Worm (Caenorhabditis elegans): ENCODE data around the gene C35D10.5.

Gene C35D10.5

ce11 chrIII:4852025-4852424 is 10.1 kb upstream of the C35D10.5 start, which contains the start of gene ced-4:
ced-4 (plus strand) TSS chrIII:4852325.
- TF ChIP-seq peb-1 (tag; optimal IDR thresholded peaks at IDR 0.05) = no peak
- TF ChIP-seq unc-62 (GFP tag; optimal IDR thresholded peaks at IDR 0.05) = no peak
- TF ChIP-seq aly-2 (tag; optimal IDR thresholded peaks at IDR 0.05) = no peak
- TF ChIP-seq nhr-23 (tag; optimal IDR thresholded peaks at IDR 0.05) = no peak
- no peak for TF ChIP-seq lin-13 (GFP tag; optimal IDR thresholded peaks at IDR 0.05)
- TF ChIP-seq ama-1 (optimal IDR thresholded peaks at IDR 0.05) = no peak
- TF ChIP-seq nhr-25 (tag; optimal IDR thresholded peaks at IDR 0.05) = no peak
- TF ChIP-seq mdl-1 (tag; optimal IDR thresholded peaks at IDR 0.05) = no peak
- TF ChIP-seq unc-55 (GFP tag; optimal IDR thresholded peaks at IDR 0.05) = no peak
- no peak for TF ChIP-seq unc-39 (tag; optimal IDR thresholded peaks at IDR 0.05)
- no peak for TF ChIP-seq C34F6.9 (tag; optimal IDR thresholded peaks at IDR 0.05)
- no peak for TF ChIP-seq ztf-11 (tag; optimal IDR thresholded peaks at IDR 0.05)
- no peak for TF ChIP-seq lin-39 (tag; optimal IDR thresholded peaks at IDR 0.05)
- TF ChIP-seq nhr-6 (tag; optimal IDR thresholded peaks at IDR 0.05) = no peak
- TF ChIP-seq nhr-129 (tag; optimal IDR thresholded peaks at IDR 0.05) = no peak
- no peak for TF ChIP-seq Y55F3AM.14 (GFP tag; optimal IDR thresholded peaks at IDR 0.05)
- no peak for TF ChIP-seq sma-9 (GFP tag; optimal IDR thresholded peaks at IDR 0.05)
- no peak for TF ChIP-seq sma-9 (tag; optimal IDR thresholded peaks at IDR 0.05)
- TF ChIP-seq crh-2 (tag; optimal IDR thresholded peaks at IDR 0.05) = no peak

ce11 chrIII:4854918-4855317 is 7.2 kb upstream of the C35D10.5 start, which contains the start of gene C35D10.8:
C35D10.8 (plus strand) TSS chrIII:4855218.
- TF ChIP-seq nhr-12 (tag; optimal IDR thresholded peaks at IDR 0.05) (no peak), sma-9 (GFP tag; optimal IDR thresholded peaks at IDR 0.05) (no peak), sma-9 (tag; optimal IDR thresholded peaks at IDR 0.05) (no peak), blmp-1 (tag; optimal IDR thresholded peaks at IDR 0.05; ENCODE audit: insufficient read depth) (no peak), ZK546.5 (tag; optimal IDR thresholded peaks at IDR 0.05) (no peak), nhr-6 (tag; optimal IDR thresholded peaks at IDR 0.05) (no peak), ceh-16 (tag; optimal IDR thresholded peaks at IDR 0.05) (no peak)

- TF ChIP-seq alr-1 (tag; optimal IDR thresholded peaks at IDR 0.05) (no peak), mab-5 (tag; optimal IDR thresholded peaks at IDR 0.05) (no peak), nhr-21 (tag; optimal IDR thresholded peaks at IDR 0.05) (no peak), crh-2 (tag; optimal IDR thresholded peaks at IDR 0.05) (no peak), R02D3.7 (tag; optimal IDR thresholded peaks at IDR 0.05) (no peak), gmeb-1 (tag; optimal IDR thresholded peaks at IDR 0.05) (no peak)
Observed at ce11 chrIII:4856109-4856508, 6.0 kb upstream of the C35D10.5 start, which contains the start of gene C35D10.7. C35D10.7 (plus strand) TSS chrIII:4856193.

- TF ChIP-seq elt-3 (tag; optimal IDR thresholded peaks at IDR 0.05) (no peak), sem-4 (tag; optimal IDR thresholded peaks at IDR 0.05) (no peak), nhr-10 (tag; optimal IDR thresholded peaks at IDR 0.05) (no peak), zag-1 (tag; optimal IDR thresholded peaks at IDR 0.05) (no peak), egl-27 (tag; optimal IDR thresholded peaks at IDR 0.05) (no peak), ama-1 (optimal IDR thresholded peaks at IDR 0.05) (no peak), peb-1 (tag; optimal IDR thresholded peaks at IDR 0.05) (no peak), lin-11 (tag; optimal IDR thresholded peaks at IDR 0.05) (no peak), dmd-4 (tag; optimal IDR thresholded peaks at IDR 0.05) (no peak), mdl-1 (tag; optimal IDR thresholded peaks at IDR 0.05) (no peak), nhr-25 (tag; optimal IDR thresholded peaks at IDR 0.05) (no peak), lsy-2 (tag; optimal IDR thresholded peaks at IDR 0.05) (no peak), unc-62 (GFP tag; optimal IDR thresholded peaks at IDR 0.05) (no peak), nhr-23 (tag; optimal IDR thresholded peaks at IDR 0.05) (no peak), ztf-11 (tag; optimal IDR thresholded peaks at IDR 0.05) (no peak), lin-13 (GFP tag; optimal IDR thresholded peaks at IDR 0.05) (no peak), ceh-16 (tag; optimal IDR thresholded peaks at IDR 0.05) (no peak), ZK546.5 (tag; optimal IDR thresholded peaks at IDR 0.05) (no peak)
Observed at ce11 chrIII:4856992-4857391, 5.2 kb upstream of the C35D10.5 start.

- TF ChIP-seq zag-1 (tag; optimal IDR thresholded peaks at IDR 0.05) (no peak), peb-1 (tag; optimal IDR thresholded peaks at IDR 0.05) (no peak), unc-39 (tag; optimal IDR thresholded peaks at IDR 0.05) (no peak), blmp-1 (tag; optimal IDR thresholded peaks at IDR 0.05; ENCODE audit: insufficient read depth) (no peak), elt-3 (tag; optimal IDR thresholded peaks at IDR 0.05) (no peak), nhr-23 (tag; optimal IDR thresholded peaks at IDR 0.05) (no peak), nhr-10 (tag; optimal IDR thresholded peaks at IDR 0.05) (no peak), skn-1 (tag; optimal IDR thresholded peaks at IDR 0.05) (no peak), mab-5 (tag; optimal IDR thresholded peaks at IDR 0.05) (no peak), lin-39 (tag; optimal IDR thresholded peaks at IDR 0.05) (no peak), nhr-12 (tag; optimal IDR thresholded peaks at IDR 0.05) (no peak), elt-1 (tag; optimal IDR thresholded peaks at IDR 0.05) (no peak), sma-9 (GFP tag; optimal IDR thresholded peaks at IDR 0.05) (no peak), sma-9 (tag; optimal IDR thresholded peaks at IDR 0.05) (no peak), Y55F3AM.14 (GFP tag; optimal IDR thresholded peaks at IDR 0.05) (no peak), ztf-11 (tag; optimal IDR thresholded peaks at IDR 0.05) (no peak), fos-1 (tag; optimal IDR thresholded peaks at IDR 0.05) (no peak), gmeb-1 (tag; optimal IDR thresholded peaks at IDR 0.05) (no peak)
Observed at ce11 chrIII:4859039-4859438, 3.1 kb upstream of the C35D10.5 start, which contains the start of gene C35D10.6. C35D10.6 (plus strand) TSS chrIII:4859339.

Data from whole organism, L2 larva.